Fruit fly (Drosophila melanogaster) whole organism, embryonic: ENCODE measurements around the gene CG7611.

ENCODE experiments used
- C15 ChIP-seq: fragments of 200-800 bp; sonication (Bioruptor generic); IDR thresholded peaks from 3 replicates; pipeline ENCODE4 v1.3.6; 2022; ENCODE audit warnings: missing biosample characterization, missing genetic modification characterization
- CG10366 ChIP-seq: fragments of 200-800 bp; sonication (Bioruptor generic); IDR thresholded peaks from 2 replicates; pipeline ENCODE4 v1.3.6; 2022; ENCODE audit warnings: missing biosample characterization, missing genetic modification characterization
- CG10462 ChIP-seq: fragments of 200-800 bp; sonication (Bioruptor generic); optimal IDR thresholded peaks from 2 replicates; lab custom pipeline; 2016; ENCODE audit warnings: missing biosample characterization, missing genetic modification characterization
- CG12391 ChIP-seq: fragments of 200-800 bp; sonication (Bioruptor generic); optimal IDR thresholded peaks from 3 replicates; lab custom pipeline; 2018; ENCODE audit warnings: missing biosample characterization, mild to moderate bottlenecking, missing genetic modification characterization, moderate library complexity
- CG12659 ChIP-seq: fragments of 200-800 bp; sonication (Bioruptor generic); optimal IDR thresholded peaks from 3 replicates; lab custom pipeline; 2017; ENCODE audit warnings: mild to moderate bottlenecking, missing biosample characterization, missing genetic modification reagents, missing genetic modification characterization
- CG12744 ChIP-seq: fragments of 200-800 bp; sonication (Bioruptor generic); optimal IDR thresholded peaks from 2 replicates; lab custom pipeline; 2016; ENCODE audit warnings: missing biosample characterization, missing genetic modification characterization
- CG1602 ChIP-seq: fragments of 200-800 bp; sonication (Bioruptor generic); optimal IDR thresholded peaks from 3 replicates; lab custom pipeline; 2016; ENCODE audit warnings: missing biosample characterization, missing genetic modification characterization
- CG2678 ChIP-seq: fragments of 200-800 bp; sonication (Bioruptor generic); optimal IDR thresholded peaks from 3 replicates; lab custom pipeline; 2019; ENCODE audit warnings: missing biosample characterization, mild to moderate bottlenecking, missing genetic modification characterization, moderate library complexity
- CG30020 ChIP-seq: fragments of 200-800 bp; optimal IDR thresholded peaks from 2 replicates; lab custom pipeline; 2019; ENCODE audit warnings: missing biosample characterization, mild to moderate bottlenecking, missing genetic modification characterization, moderate library complexity
- CG4617 ChIP-seq: fragments of 200-800 bp; sonication (Bioruptor generic); optimal IDR thresholded peaks from 3 replicates; lab custom pipeline; 2016; ENCODE audit warnings: missing biosample characterization, missing genetic modification characterization, borderline replicate concordance
- CG4730 ChIP-seq: fragments of 200-800 bp; sonication (Bioruptor generic); IDR thresholded peaks from 2 replicates; pipeline ENCODE4 v1.3.6; 2022; ENCODE audit warnings: missing biosample characterization, missing genetic modification characterization
- CG6272 ChIP-seq: fragments of 200-800 bp; sonication (Bioruptor generic); IDR thresholded peaks from 2 replicates; pipeline ENCODE4 v1.3.6; 2022; ENCODE audit warnings: missing biosample characterization, missing genetic modification characterization
- CG6689 ChIP-seq: fragments of 200-800 bp; sonication (Bioruptor generic); IDR thresholded peaks from 2 replicates; pipeline ENCODE4 v1.3.6; 2022; ENCODE audit warnings: missing biosample characterization, missing genetic modification characterization
- CG7786 ChIP-seq: fragments of 200-800 bp; sonication (Bioruptor generic); optimal IDR thresholded peaks from 2 replicates; lab custom pipeline; 2016; ENCODE audit warnings: missing biosample characterization, missing genetic modification characterization
- CG8924 ChIP-seq: fragments of 200-800 bp; optimal IDR thresholded peaks from 3 replicates; lab custom pipeline; 2019; ENCODE audit warnings: missing biosample characterization, mild to moderate bottlenecking, missing genetic modification characterization, moderate library complexity
- CG9609 ChIP-seq: fragments of 200-800 bp; sonication (Bioruptor generic); optimal IDR thresholded peaks from 3 replicates; lab custom pipeline; 2016; ENCODE audit warnings: missing biosample characterization, missing genetic modification characterization
- CG9727 ChIP-seq: fragments of 200-800 bp; sonication (Bioruptor generic); optimal IDR thresholded peaks from 3 replicates; lab custom pipeline; 2017; ENCODE audit warnings: missing biosample characterization, mild to moderate bottlenecking, missing genetic modification characterization
- CG9876 ChIP-seq: fragments of 200-800 bp; sonication (Bioruptor generic); optimal IDR thresholded peaks from 2 replicates; lab custom pipeline; 2016; ENCODE audit warnings: missing biosample characterization, missing genetic modification characterization
- CG9932 ChIP-seq: fragments of 200-800 bp; sonication (Bioruptor generic); IDR thresholded peaks from 2 replicates; pipeline ENCODE4 v1.3.6; 2022; ENCODE audit warnings: missing biosample characterization, missing genetic modification characterization
- CrebB ChIP-seq: fragments of 200-800 bp; sonication (Bioruptor generic); optimal IDR thresholded peaks from 3 replicates; lab custom pipeline; 2018; ENCODE audit warnings: missing biosample characterization, mild to moderate bottlenecking, missing genetic modification characterization
- Dp ChIP-seq: fragments of 200-800 bp; sonication (Bioruptor generic); optimal IDR thresholded peaks from 2 replicates; lab custom pipeline; 2018; ENCODE audit warnings: missing biosample characterization, mild to moderate bottlenecking, missing genetic modification characterization, moderate library complexity
- Dref ChIP-seq: fragments of 200-800 bp; sonication (Bioruptor generic); IDR thresholded peaks from 2 replicates; pipeline ENCODE4 v1.3.6; 2022; ENCODE audit warnings: missing biosample characterization, missing genetic modification characterization
- Ets97D ChIP-seq: fragments of 200-800 bp; sonication (Bioruptor generic); optimal IDR thresholded peaks from 3 replicates; lab custom pipeline; 2016; ENCODE audit warnings: missing biosample characterization, missing genetic modification characterization
- HLHmδ ChIP-seq: fragments of 200-800 bp; sonication (Bioruptor generic); optimal IDR thresholded peaks from 2 replicates; lab custom pipeline; 2018; ENCODE audit warnings: missing biosample characterization, mild to moderate bottlenecking, missing genetic modification characterization, moderate library complexity
- Hand ChIP-seq: fragments of 200-800 bp; sonication (Bioruptor generic); optimal IDR thresholded peaks from 2 replicates; lab custom pipeline; 2017; ENCODE audit warnings: mild to moderate bottlenecking, missing biosample characterization, missing genetic modification reagents, missing genetic modification characterization
- Hsf ChIP-seq: fragments of 200-800 bp; sonication (Bioruptor generic); optimal IDR thresholded peaks from 3 replicates; lab custom pipeline; 2016; ENCODE audit warnings: missing biosample characterization, missing genetic modification characterization
- Kr ChIP-seq: fragments of 200-800 bp; sonication (Bioruptor generic); optimal IDR thresholded peaks from 2 replicates; lab custom pipeline; 2017; ENCODE audit warnings: missing biosample characterization, mild to moderate bottlenecking, missing genetic modification characterization
- Mad ChIP-seq: fragments of 200-800 bp; sonication (Bioruptor generic); optimal IDR thresholded peaks from 2 replicates; lab custom pipeline; 2016; ENCODE audit warnings: missing biosample characterization, missing genetic modification characterization
- Ptx1 ChIP-seq: fragments of 200-800 bp; sonication (Bioruptor generic); IDR thresholded peaks from 2 replicates; pipeline ENCODE4 v1.3.6; 2022; ENCODE audit warnings: missing biosample characterization, missing genetic modification characterization
- Side ChIP-seq: fragments of 200-800 bp; sonication (Bioruptor generic); optimal IDR thresholded peaks from 2 replicates; lab custom pipeline; 2016; ENCODE audit warnings: missing biosample characterization, missing genetic modification characterization
- Sox102F ChIP-seq: fragments of 200-800 bp; sonication (Bioruptor generic); optimal IDR thresholded peaks from 2 replicates; lab custom pipeline; 2018; ENCODE audit warnings: missing biosample characterization, mild to moderate bottlenecking, missing genetic modification characterization, moderate library complexity
- Usf ChIP-seq: fragments of 200-800 bp; sonication (Bioruptor generic); optimal IDR thresholded peaks from 2 replicates; lab custom pipeline; 2017; ENCODE audit warnings: missing genotype, missing biosample characterization, missing genetic modification characterization
- Xrp1 ChIP-seq: fragments of 200-800 bp; sonication (Bioruptor generic); IDR thresholded peaks from 2 replicates; pipeline ENCODE4 v1.3.6; 2022; ENCODE audit warnings: missing biosample characterization, missing genetic modification characterization
- amos ChIP-seq: fragments of 200-800 bp; sonication (Bioruptor generic); IDR thresholded peaks from 2 replicates; pipeline ENCODE4 v1.3.6; 2022; ENCODE audit warnings: missing biosample characterization, missing genetic modification characterization; ENCODE audit not compliant: partially characterized antibody
- bab2 ChIP-seq: fragments of 200-800 bp; sonication (Bioruptor generic); optimal IDR thresholded peaks from 2 replicates; lab custom pipeline; 2016; ENCODE audit warnings: missing biosample characterization, missing genetic modification characterization
- bsh ChIP-seq, 2 experiments: fragments of 200-800 bp; sonication (Bioruptor generic); optimal IDR thresholded peaks; 2 replicates each; lab custom pipeline; 2017 to 2018; ENCODE audit warnings: mild to moderate bottlenecking in 2 of 2, missing biosample characterization in 2 of 2, missing genetic modification characterization in 2 of 2, moderate library complexity in 1 of 2
- cad ChIP-seq: fragments of >200 bp; optimal IDR thresholded peaks from 2 replicates; lab custom pipeline; 2017; ENCODE audit warnings: missing biosample characterization, missing genetic modification characterization
- croc ChIP-seq: fragments of 200-800 bp; sonication (Bioruptor generic); conservative IDR thresholded peaks from 3 replicates; pipeline ENCODE4 v1.3.6; 2022; ENCODE audit warnings: missing biosample characterization, missing genetic modification characterization
- danr ChIP-seq: fragments of 200-800 bp; sonication (Bioruptor generic); IDR thresholded peaks from 2 replicates; pipeline ENCODE4 v1.3.6; 2022; ENCODE audit warnings: missing biosample characterization, missing genetic modification characterization
- en ChIP-seq: fragments of 200-800 bp; sonication (Bioruptor generic); optimal IDR thresholded peaks from 2 replicates; lab custom pipeline; 2016; ENCODE audit warnings: missing biosample characterization, missing genetic modification characterization
- ewg ChIP-seq: fragments of 200-800 bp; sonication (Bioruptor generic); optimal IDR thresholded peaks from 3 replicates; lab custom pipeline; 2017; ENCODE audit warnings: mild to moderate bottlenecking, missing biosample characterization, missing genetic modification reagents, missing genetic modification characterization
- gce ChIP-seq: fragments of 200-800 bp; sonication (Bioruptor generic); IDR thresholded peaks from 3 replicates; pipeline ENCODE4 v1.3.6; 2022; ENCODE audit warnings: missing biosample characterization, missing genetic modification characterization
- gsb-n ChIP-seq: fragments of 200-800 bp; sonication (Bioruptor generic); optimal IDR thresholded peaks from 3 replicates; lab custom pipeline; 2018; ENCODE audit warnings: missing biosample characterization, mild to moderate bottlenecking, missing genetic modification characterization
- ham ChIP-seq: fragments of 200-800 bp; sonication (Bioruptor generic); IDR thresholded peaks from 2 replicates; pipeline ENCODE4 v1.3.6; 2022; ENCODE audit warnings: missing biosample characterization, missing genetic modification characterization
- ind ChIP-seq: fragments of 200-800 bp; sonication (Bioruptor generic); optimal IDR thresholded peaks from 3 replicates; lab custom pipeline; 2016; ENCODE audit warnings: missing biosample characterization, missing genetic modification characterization
- lilli ChIP-seq: fragments of 200-800 bp; sonication (Bioruptor generic); optimal IDR thresholded peaks from 3 replicates; lab custom pipeline; 2016; ENCODE audit warnings: missing biosample characterization, missing genetic modification characterization
- p53 ChIP-seq: fragments of 200-800 bp; sonication (Bioruptor generic); optimal IDR thresholded peaks from 2 replicates; lab custom pipeline; 2016; ENCODE audit warnings: missing biosample characterization, missing genetic modification characterization
- pho ChIP-seq: fragments of 200-800 bp; sonication (Bioruptor generic); optimal IDR thresholded peaks from 2 replicates; lab custom pipeline; 2016; ENCODE audit warnings: missing biosample characterization, missing genetic modification characterization
- pzg ChIP-seq: fragments of 200-800 bp; sonication (Bioruptor generic); optimal IDR thresholded peaks from 3 replicates; lab custom pipeline; 2018; ENCODE audit warnings: missing biosample characterization, mild to moderate bottlenecking, missing genetic modification characterization, moderate library complexity
- run ChIP-seq: fragments of 200-800 bp; sonication (Bioruptor generic); optimal IDR thresholded peaks from 3 replicates; lab custom pipeline; 2018; ENCODE audit warnings: missing biosample characterization, mild to moderate bottlenecking, missing genetic modification characterization
- tin ChIP-seq: fragments of 200-800 bp; sonication (Bioruptor generic); optimal IDR thresholded peaks from 3 replicates; lab custom pipeline; 2016; ENCODE audit warnings: missing biosample characterization, missing genetic modification characterization
- vvl ChIP-seq: fragments of 200-800 bp; sonication (Bioruptor generic); IDR thresholded peaks from 2 replicates; pipeline ENCODE4 v1.3.6; 2022; ENCODE audit warnings: missing biosample characterization, missing genetic modification characterization

CG7611 gene

dm6 chr3L:21516716-21517266, 6.2 kb upstream of the CG7611 start (continued):
- TF ChIP-seq Ptx1 (GFP tag; lab: Robert Waterston, UW) = no peak
- TF ChIP-seq CG9609 (GFP tag; lab: Kevin White, UChicago) = peak; percentile 14
- peak; percentile 42 for TF ChIP-seq vvl
- TF ChIP-seq CG1602 (GFP tag; lab: Kevin White, UChicago) = no peak
- peak; percentile 36 for TF ChIP-seq Hsf (GFP tag; lab: Kevin White, UChicago)
- peak; percentile 95 for TF ChIP-seq CG4617 (GFP tag; lab: Kevin White, UChicago)
- no peak for TF ChIP-seq HLHmδ
- TF ChIP-seq ewg (GFP tag; lab: Kevin White, UChicago) = no peak
- TF ChIP-seq CG30020 = peak; percentile 53
- peak; percentile 17; the same call in 1 of the 2 replicates for TF ChIP-seq CG6689 (GFP tag; lab: Robert Waterston, UW)
- no peak for TF ChIP-seq CrebB (tag; lab: Kevin White, UChicago)
- no peak for TF ChIP-seq CG4730 (GFP tag; lab: Robert Waterston, UW)
- TF ChIP-seq Kr = no peak
- TF ChIP-seq CG10366 (GFP tag; lab: Robert Waterston, UW) = no peak
- no peak for TF ChIP-seq croc (GFP tag; lab: Robert Waterston, UW)
- no peak for TF ChIP-seq C15 (GFP tag; lab: Robert Waterston, UW)
- TF ChIP-seq CG12744 = no peak
- TF ChIP-seq ham (GFP tag; lab: Robert Waterston, UW) = no peak
- TF ChIP-seq CG6272 (GFP tag; lab: Robert Waterston, UW) = no peak
- TF ChIP-seq Mad = no peak
- TF ChIP-seq CG2678 (tag; lab: Kevin White, UChicago) = no peak
- peak; percentile 38 for TF ChIP-seq lilli (GFP tag; lab: Kevin White, UChicago)
- peak; percentile 38 for TF ChIP-seq gsb-n (tag; lab: Kevin White, UChicago)
- no peak for TF ChIP-seq Sox102F (GFP tag; lab: Kevin White, UChicago)
- TF ChIP-seq Ets97D (GFP tag; lab: Kevin White, UChicago) = peak; percentile 70
- no peak for TF ChIP-seq en (GFP tag; lab: Kevin White, UChicago)
- TF ChIP-seq CG9932 = no peak
- peak; percentile 59 for TF ChIP-seq CG8924
- peak; percentile 69 for TF ChIP-seq CG12659 (GFP tag; lab: Kevin White, UChicago)
- peak; percentile 6 for TF ChIP-seq pho
- peak; percentile 11 for TF ChIP-seq CG10462
- peak; percentile 54 for TF ChIP-seq CG12391 (tag; lab: Kevin White, UChicago)
- TF ChIP-seq pzg (GFP tag; lab: Kevin White, UChicago) = peak; percentile 69
- TF ChIP-seq bab2 (GFP tag; lab: Kevin White, UChicago) = no peak
- TF ChIP-seq Xrp1 (GFP tag; lab: Robert Waterston, UW) = no peak
- no peak for TF ChIP-seq amos (GFP tag; lab: Robert Waterston, UW)
- TF ChIP-seq gce (GFP tag; lab: Robert Waterston, UW) = no peak
- TF ChIP-seq tin (GFP tag; lab: Kevin White, UChicago) = peak; percentile 18
- peak; percentile 42 for TF ChIP-seq CG7786 (GFP tag; lab: Kevin White, UChicago)
- no peak for TF ChIP-seq run (tag; lab: Kevin White, UChicago)
- no peak for TF ChIP-seq CG9876 (GFP tag; lab: Kevin White, UChicago)
- no peak for TF ChIP-seq ind (GFP tag; lab: Kevin White, UChicago)
- TF ChIP-seq bsh (GFP tag; optimal IDR thresholded peaks at IDR 0.05; lab: Kevin White, UChicago) = no peak
- 0 out of 2 replicates have a peak, but pooled peaks have one; percentile 10 for TF ChIP-seq Dref (GFP tag; lab: Robert Waterston, UW)
- no peak for TF ChIP-seq danr (GFP tag; lab: Robert Waterston, UW)
- peak; percentile 39 for TF ChIP-seq Dp
- peak; percentile 18 for TF ChIP-seq Hand
- no peak for TF ChIP-seq CG9727
- no peak for TF ChIP-seq Usf (GFP tag; lab: Kevin White, UChicago)
- no peak for TF ChIP-seq cad (GFP tag; lab: Kevin White, UChicago)
- TF ChIP-seq Side (GFP tag; lab: Kevin White, UChicago) = peak; percentile 35
- no peak for TF ChIP-seq p53
